Fruit fly (Drosophila melanogaster): ENCODE measurements around the gene CG42264.

dm6 chrX:5800634-5801033 lies 24.2 kb upstream of the CG42264 start:
- no peak for TF ChIP-seq dysf (GFP tag; IDR thresholded peaks at IDR 0.05)
- TF ChIP-seq CG15073 (GFP tag; optimal IDR thresholded peaks at IDR 0.05) = no peak
- no peak for TF ChIP-seq Sry-δ (GFP tag; optimal IDR thresholded peaks at IDR 0.05)
- TF ChIP-seq lov (optimal IDR thresholded peaks at IDR 0.05) = no peak
- TF ChIP-seq lov (GFP tag; IDR thresholded peaks at IDR 0.05) = no peak
- no peak for TF ChIP-seq eyg (GFP tag; optimal IDR thresholded peaks at IDR 0.05)
- no peak for TF ChIP-seq emc (GFP tag; optimal IDR thresholded peaks at IDR 0.05)
